Fruit fly (Drosophila melanogaster) whole organism, pupa: ENCODE data around the gene Tango2.

Source experiments
- CG10348 ChIP-seq: fragments of 200-800 bp; sonication (Bioruptor generic); IDR thresholded peaks from 2 replicates; pipeline ENCODE4 v1.3.6; 2022; ENCODE audit warnings: missing biosample characterization, missing genetic modification characterization
- CG12605 ChIP-seq: fragments of 200-800 bp; sonication (Bioruptor generic); IDR thresholded peaks from 2 replicates; pipeline ENCODE4 v1.3.6; 2022; ENCODE audit warnings: missing biosample characterization, missing genetic modification characterization
- CG13204 ChIP-seq: fragments of 200-800 bp; sonication (Bioruptor generic); optimal IDR thresholded peaks from 2 replicates; lab custom pipeline; 2018; ENCODE audit warnings: missing biosample characterization, mild to moderate bottlenecking, missing genetic modification characterization, moderate library complexity
- CG14655 ChIP-seq: fragments of 200-800 bp; sonication (Bioruptor generic); optimal IDR thresholded peaks from 3 replicates; lab custom pipeline; 2017; ENCODE audit warnings: mild to moderate bottlenecking, missing biosample characterization, missing genetic modification reagents, missing genetic modification characterization
- CG15710 ChIP-seq: fragments of 200-800 bp; sonication (Bioruptor generic); optimal IDR thresholded peaks from 2 replicates; lab custom pipeline; 2018; ENCODE audit warnings: missing biosample characterization, mild to moderate bottlenecking, missing genetic modification characterization, moderate library complexity
- CG17806 ChIP-seq: fragments of 200-800 bp; sonication (Bioruptor generic); optimal IDR thresholded peaks from 2 replicates; lab custom pipeline; 2018; ENCODE audit warnings: missing biosample characterization, mild to moderate bottlenecking, missing genetic modification characterization, moderate library complexity
- CG32121 ChIP-seq: fragments of 200-800 bp; sonication (Bioruptor generic); IDR thresholded peaks from 2 replicates; pipeline ENCODE4 v1.3.6; 2022; ENCODE audit warnings: missing biosample characterization, missing genetic modification characterization
- CG34367 ChIP-seq: fragments of 200-800 bp; sonication (Bioruptor generic); optimal IDR thresholded peaks from 2 replicates; lab custom pipeline; 2018; ENCODE audit warnings: missing biosample characterization, mild to moderate bottlenecking, missing genetic modification characterization
- CG4496 ChIP-seq: fragments of 200-800 bp; sonication (Bioruptor generic); IDR thresholded peaks from 3 replicates; pipeline ENCODE4 v1.3.6; 2022; ENCODE audit warnings: missing biosample characterization, missing genetic modification characterization
- CG8159 ChIP-seq: fragments of 200-800 bp; sonication (Bioruptor generic); optimal IDR thresholded peaks from 3 replicates; lab custom pipeline; 2018; ENCODE audit warnings: missing biosample characterization, mild to moderate bottlenecking, missing genetic modification characterization, moderate library complexity
- CG8301 ChIP-seq: fragments of 200-800 bp; sonication (Bioruptor generic); optimal IDR thresholded peaks from 2 replicates; lab custom pipeline; 2018; ENCODE audit warnings: missing biosample characterization, mild to moderate bottlenecking, missing genetic modification characterization
- CG9948 ChIP-seq: fragments of 200-800 bp; sonication (Bioruptor generic); optimal IDR thresholded peaks from 2 replicates; lab custom pipeline; 2018; ENCODE audit warnings: missing biosample characterization, mild to moderate bottlenecking, missing genetic modification characterization, moderate library complexity
- D1 ChIP-seq: fragments of 200-800 bp; sonication (Bioruptor generic); optimal IDR thresholded peaks from 2 replicates; lab custom pipeline; 2018; ENCODE audit warnings: missing biosample characterization, mild to moderate bottlenecking, missing genetic modification characterization, moderate library complexity
- EcR ChIP-seq: fragments of 200-800 bp; sonication (Bioruptor generic); optimal IDR thresholded peaks from 3 replicates; lab custom pipeline; 2019; ENCODE audit warnings: missing biosample characterization, missing genetic modification characterization, mild to moderate bottlenecking, moderate library complexity, missing genetic modification reagents
- Ets98B ChIP-seq: fragments of 200-800 bp; sonication (Bioruptor generic); IDR thresholded peaks from 2 replicates; pipeline ENCODE4 v1.3.6; 2022; ENCODE audit warnings: missing biosample characterization, missing genetic modification characterization
- Pif1A ChIP-seq: fragments of 200-800 bp; sonication (Bioruptor generic); optimal IDR thresholded peaks from 3 replicates; lab custom pipeline; 2016; ENCODE audit warnings: missing biosample characterization, missing genetic modification characterization
- Pif1B ChIP-seq: fragments of 200-800 bp; sonication (Bioruptor generic); optimal IDR thresholded peaks from 3 replicates; lab custom pipeline; 2016; ENCODE audit warnings: missing biosample characterization, missing genetic modification characterization
- Snoo ChIP-seq: fragments of 200-800 bp; sonication (Bioruptor generic); optimal IDR thresholded peaks from 3 replicates; lab custom pipeline; 2017; ENCODE audit warnings: missing biosample characterization, mild to moderate bottlenecking, missing genetic modification characterization, inconsistent platforms
- fd96Ca ChIP-seq: fragments of 200-800 bp; sonication (Bioruptor generic); IDR thresholded peaks from 3 replicates; pipeline ENCODE4 v1.3.6; 2022; ENCODE audit warnings: missing biosample characterization, missing genetic modification characterization
- gl ChIP-seq: fragments of 200-800 bp; sonication (Bioruptor generic); optimal IDR thresholded peaks from 2 replicates; lab custom pipeline; 2018; ENCODE audit warnings: missing biosample characterization, mild to moderate bottlenecking, missing genetic modification characterization
- rn ChIP-seq: fragments of 200-800 bp; sonication (Bioruptor generic); IDR thresholded peaks from 2 replicates; pipeline ENCODE4 v1.3.6; 2022; ENCODE audit warnings: missing biosample characterization, missing genetic modification characterization

Tango2 gene

DNA sequence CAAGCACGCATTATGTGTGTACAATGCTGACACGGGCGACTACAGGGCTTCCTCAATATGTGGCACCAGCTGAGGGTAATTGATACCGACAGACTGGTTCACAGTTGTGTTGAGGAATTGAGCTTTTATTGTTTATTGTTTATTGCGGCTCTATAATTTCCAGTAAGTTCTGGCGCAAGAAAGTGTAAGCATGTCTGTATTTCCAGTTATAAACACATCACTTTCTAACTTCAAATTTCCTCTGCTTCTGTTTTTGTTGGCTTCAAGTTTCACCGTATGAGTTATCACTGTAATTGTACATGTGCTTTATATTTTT is 9.7 kb downstream of the Tango2 start:
- TF ChIP-seq CG8159: peak; percentile 45
- peak; percentile 55; the same call in 1 of the 3 replicates for TF ChIP-seq CG4496
- peak; percentile 6 for TF ChIP-seq Pif1B (GFP tag; lab: Kevin White, UChicago)
- TF ChIP-seq CG15710: peak; percentile 25
- no peak for TF ChIP-seq fd96Ca (GFP tag; lab: Robert Waterston, UW)
- no peak for TF ChIP-seq Ets98B (GFP tag; lab: Robert Waterston, UW)
- TF ChIP-seq CG8301 (tag; lab: Kevin White, UChicago): peak; percentile 35
- TF ChIP-seq CG12605 (GFP tag; lab: Robert Waterston, UW): 0 out of 2 replicates have a peak, but pooled peaks have one; percentile 13
- peak; percentile 38 for TF ChIP-seq CG9948 (tag; lab: Kevin White, UChicago)
- peak; percentile 4 for TF ChIP-seq CG34367 (tag; lab: Kevin White, UChicago)

- no peak for TF ChIP-seq Snoo (tag; lab: Kevin White, UChicago)
- TF ChIP-seq D1 (tag; lab: Kevin White, UChicago): no peak
- TF ChIP-seq fd96Ca (GFP tag; lab: Robert Waterston, UW): no peak
- no peak for TF ChIP-seq CG12605 (GFP tag; lab: Robert Waterston, UW)
- no peak for TF ChIP-seq Pif1B (GFP tag; lab: Kevin White, UChicago)
- TF ChIP-seq CG10348 (GFP tag; lab: Robert Waterston, UW): no peak
- TF ChIP-seq Pif1A (GFP tag; lab: Kevin White, UChicago): no peak
- TF ChIP-seq CG17806 (tag; lab: Kevin White, UChicago): no peak
- no peak for TF ChIP-seq CG14655 (GFP tag; lab: Kevin White, UChicago)
- TF ChIP-seq, all 21 proteins: peak for 0
These were observed 11.1 kb downstream of the Tango2 start for dm6 chrX:13627855-13628254.

dm6 chrX:13629414-13629813 is 12.6 kb downstream of the Tango2 start:
- TF ChIP-seq CG34367 (tag; lab: Kevin White, UChicago) (no peak), CG12605 (GFP tag; lab: Robert Waterston, UW) (no peak), gl (no peak), CG4496 (no peak), Ets98B (GFP tag; lab: Robert Waterston, UW) (no peak), CG13204 (GFP tag; lab: Kevin White, UChicago) (no peak), CG8301 (tag; lab: Kevin White, UChicago) (no peak)

DNA sequence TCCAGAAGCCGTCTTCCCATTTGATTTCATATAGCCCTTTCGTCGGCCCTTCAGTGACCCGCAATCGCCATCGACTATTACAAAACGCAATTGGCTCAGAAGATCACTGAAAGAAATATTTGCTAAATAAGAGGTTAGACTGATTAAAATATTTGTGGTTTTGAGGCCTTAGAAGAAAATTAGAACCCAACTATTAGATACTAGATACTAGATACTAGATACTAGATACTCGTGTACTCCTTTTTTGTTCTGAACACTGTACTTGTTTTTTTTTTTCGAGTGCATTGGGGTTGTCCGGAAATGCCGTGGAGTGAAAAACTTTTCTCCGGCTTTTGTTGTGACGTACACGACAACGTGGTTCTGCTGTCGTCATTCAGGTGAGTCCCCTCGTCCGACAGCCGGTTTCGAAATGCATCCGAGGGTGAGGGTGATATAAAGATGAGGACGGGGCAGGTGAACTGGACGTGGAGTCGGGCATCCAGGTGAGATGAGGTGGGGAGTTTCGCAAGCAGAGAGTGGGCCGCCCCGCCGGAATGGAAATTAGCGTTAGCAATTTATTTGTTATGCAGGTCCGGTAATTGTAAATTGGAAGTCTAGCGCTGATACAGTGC is 13.6 kb downstream of the Tango2 start:
- TF ChIP-seq gl: no peak
- TF ChIP-seq Snoo (tag; lab: Kevin White, UChicago): peak; percentile 20
- TF ChIP-seq CG8301 (tag; lab: Kevin White, UChicago): peak; percentile 29
- no peak for TF ChIP-seq Pif1A (GFP tag; lab: Kevin White, UChicago)
- TF ChIP-seq CG14655 (GFP tag; lab: Kevin White, UChicago): peak; percentile 18
- peak; percentile 6 for TF ChIP-seq CG9948 (tag; lab: Kevin White, UChicago)
- TF ChIP-seq EcR (GFP tag; lab: Kevin White, UChicago): no peak
- 0 out of 3 replicates have a peak, but pooled peaks have one; percentile 36 for TF ChIP-seq CG4496
- TF ChIP-seq CG32121: peak; percentile 47; the same call in 1 of the 2 replicates
- 0 out of 2 replicates have a peak, but pooled peaks have one; percentile 38 for TF ChIP-seq CG12605 (GFP tag; lab: Robert Waterston, UW)
- no peak for TF ChIP-seq CG8159

DNA sequence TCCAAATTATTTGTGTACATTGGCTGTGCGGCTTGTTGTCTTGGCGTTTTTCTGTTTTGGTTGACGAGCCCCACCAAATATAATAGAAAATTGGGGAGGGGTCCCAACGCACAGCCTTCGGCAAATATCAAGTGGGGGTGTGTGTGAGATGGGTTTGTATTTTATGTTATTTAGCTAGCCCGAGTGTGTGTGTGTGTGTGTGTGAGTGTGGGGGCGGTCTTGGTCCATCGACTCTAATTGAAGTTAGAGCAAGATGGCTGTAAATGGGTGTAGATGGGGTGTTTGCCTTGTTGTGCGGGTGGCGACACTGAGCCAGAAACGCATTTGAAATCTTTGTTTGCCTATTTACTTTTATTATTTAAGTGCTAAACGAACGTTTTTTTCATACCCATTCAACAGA is 15.8 kb downstream of the Tango2 start:
- TF ChIP-seq Pif1B (GFP tag; lab: Kevin White, UChicago): no peak
- no peak for TF ChIP-seq CG17806 (tag; lab: Kevin White, UChicago)
- TF ChIP-seq CG34367 (tag; lab: Kevin White, UChicago): no peak
- TF ChIP-seq Snoo (tag; lab: Kevin White, UChicago): no peak
- TF ChIP-seq D1 (tag; lab: Kevin White, UChicago): no peak
- TF ChIP-seq EcR (GFP tag; lab: Kevin White, UChicago): no peak
- TF ChIP-seq CG10348 (GFP tag; lab: Robert Waterston, UW): no peak
- no peak for TF ChIP-seq gl
- no peak for TF ChIP-seq rn (GFP tag; lab: Robert Waterston, UW)
- no peak for TF ChIP-seq CG4496
- TF ChIP-seq CG32121: no peak
- no peak for TF ChIP-seq CG8301 (tag; lab: Kevin White, UChicago)
- TF ChIP-seq CG12605 (GFP tag; lab: Robert Waterston, UW): no peak
- no peak for TF ChIP-seq Pif1A (GFP tag; lab: Kevin White, UChicago)
- no peak for TF ChIP-seq CG8159
- TF ChIP-seq CG13204 (GFP tag; lab: Kevin White, UChicago): no peak
- no peak for TF ChIP-seq CG15710
- no peak for TF ChIP-seq fd96Ca (GFP tag; lab: Robert Waterston, UW)
- TF ChIP-seq, all 21 proteins: peak for 0

- TF ChIP-seq CG9948 (tag; lab: Kevin White, UChicago) (no peak), CG15710 (no peak), CG17806 (tag; lab: Kevin White, UChicago) (no peak), fd96Ca (GFP tag; lab: Robert Waterston, UW) (no peak), CG8301 (tag; lab: Kevin White, UChicago) (no peak), Pif1B (GFP tag; lab: Kevin White, UChicago) (no peak), CG14655 (GFP tag; lab: Kevin White, UChicago) (no peak), gl (no peak), Ets98B (GFP tag; lab: Robert Waterston, UW) (no peak), CG10348 (GFP tag; lab: Robert Waterston, UW) (no peak), CG12605 (GFP tag; lab: Robert Waterston, UW) (no peak), CG34367 (tag; lab: Kevin White, UChicago) (no peak), CG13204 (GFP tag; lab: Kevin White, UChicago) (no peak), CG8159 (no peak), rn (GFP tag; lab: Robert Waterston, UW) (no peak), CG4496 (no peak), D1 (tag; lab: Kevin White, UChicago) (no peak), Snoo (tag; lab: Kevin White, UChicago) (no peak), Pif1A (GFP tag; lab: Kevin White, UChicago) (no peak)
These were observed 16.6 kb downstream of the Tango2 start for dm6 chrX:13633298-13633891.
